Worm (Caenorhabditis elegans) whole organism, young adult: ENCODE results near the gene F23H12.7.
A peak's percentile ranks its signal among the peaks of the same experiment; 100 is the strongest.

Source experiments
- F52B5.7 ChIP-seq: sonication (generic microtip); optimal IDR thresholded peaks from 2 replicates; lab custom pipeline; 2016; ENCODE audit warnings: mild to moderate bottlenecking, missing genetic modification characterization, missing compliant biosample characterization
- K12H6.12 ChIP-seq: fragments of 200-800 bp; sonication (Bioruptor generic); optimal IDR thresholded peaks from 2 replicates; lab custom pipeline; 2018; ENCODE audit warnings: mild to moderate bottlenecking, missing genetic modification characterization, missing compliant biosample characterization
- T26A5.8 ChIP-seq: sonication (generic microtip); optimal IDR thresholded peaks from 2 replicates; lab custom pipeline; 2016; ENCODE audit warnings: missing genetic modification characterization, missing compliant biosample characterization
- Y67H2A.10 ChIP-seq: fragments of 200-800 bp; sonication (Bioruptor generic); conservative IDR thresholded peaks from 2 replicates; pipeline ENCODE4 v1.3.6; 2022; ENCODE audit warnings: missing genetic modification reagents, missing genetic modification characterization, missing compliant biosample characterization
- Y95B8A.8 ChIP-seq: fragments of 200-800 bp; sonication (Bioruptor generic); IDR thresholded peaks from 2 replicates; pipeline ENCODE4 v1.3.6; 2022; ENCODE audit warnings: missing genetic modification reagents, missing genetic modification characterization, missing compliant biosample characterization
- ZK185.1 ChIP-seq: sonication (generic microtip); optimal IDR thresholded peaks from 2 replicates; lab custom pipeline; 2016; ENCODE audit warnings: mild to moderate bottlenecking, missing genetic modification characterization, missing compliant biosample characterization; ENCODE audit not compliant: poor library complexity, severe bottlenecking
- attf-6 ChIP-seq: fragments of 200-800 bp; sonication (Bioruptor generic); IDR thresholded peaks from 2 replicates; pipeline ENCODE4 v1.3.6; 2022; ENCODE audit warnings: missing genetic modification reagents, missing genetic modification characterization, missing compliant biosample characterization
- cebp-1 ChIP-seq, 2 experiments: fragments of 200-800 bp in 1 of 2; sonication (Bioruptor generic) in 1 of 2; sonication (generic microtip) in 1 of 2; IDR thresholded peaks in 1 of 2; optimal IDR thresholded peaks in 1 of 2; 2 replicates each; pipeline versions ENCODE4 v1.3.6 to Lab custom; 2017 to 2022; ENCODE audit warnings: missing compliant biosample characterization in 2 of 2, missing genetic modification characterization in 2 of 2, mild to moderate bottlenecking in 1 of 2, missing genetic modification reagents in 1 of 2, moderate library complexity in 1 of 2
- cebp-2 ChIP-seq: fragments of 200-800 bp; sonication (Bioruptor generic); IDR thresholded peaks from 2 replicates; pipeline ENCODE4 v1.3.6; 2022; ENCODE audit warnings: missing genetic modification characterization, missing compliant biosample characterization
- ceh-27 ChIP-seq: fragments of 200-800 bp; sonication (Bioruptor generic); optimal IDR thresholded peaks from 2 replicates; lab custom pipeline; 2018; ENCODE audit warnings: mild to moderate bottlenecking, missing genetic modification characterization, moderate library complexity, missing compliant biosample characterization
- ceh-58 ChIP-seq: fragments of 200-800 bp; sonication (Bioruptor generic); IDR thresholded peaks from 2 replicates; pipeline ENCODE4 v1.3.6; 2022; ENCODE audit warnings: missing genetic modification characterization, missing compliant biosample characterization
- dox-1 ChIP-seq: fragments of 200-800 bp; sonication (Bioruptor generic); IDR thresholded peaks from 2 replicates; pipeline ENCODE4 v1.3.6; 2022; ENCODE audit warnings: missing genetic modification reagents, missing genetic modification characterization, missing compliant biosample characterization
- him-1 ChIP-seq: sonication (generic microtip); optimal IDR thresholded peaks from 2 replicates; lab custom pipeline; 2016; ENCODE audit warnings: missing genotype, missing genetic modification reagents, missing genetic modification characterization, missing compliant biosample characterization
- hlh-12 ChIP-seq: sonication (generic microtip); optimal IDR thresholded peaks from 2 replicates; lab custom pipeline; 2016; ENCODE audit warnings: missing genetic modification characterization, missing compliant biosample characterization
- hmg-1.2 ChIP-seq: fragments of 200-800 bp; sonication (Bioruptor generic); IDR thresholded peaks from 2 replicates; pipeline ENCODE4 v1.3.6; 2022; ENCODE audit warnings: missing genetic modification reagents, missing genetic modification characterization, missing compliant biosample characterization
- hsf-1 ChIP-seq: fragments of 200-800 bp; sonication (Bioruptor generic); IDR thresholded peaks from 2 replicates; pipeline ENCODE4 v1.3.6; 2022; ENCODE audit warnings: missing genetic modification reagents, missing genetic modification characterization, missing compliant biosample characterization
- lag-1 ChIP-seq: fragments of 200-800 bp; sonication (Bioruptor generic); IDR thresholded peaks from 2 replicates; pipeline ENCODE4 v1.3.6; 2022; ENCODE audit warnings: missing genetic modification reagents, missing genetic modification characterization, missing compliant biosample characterization
- lir-1 ChIP-seq: fragments of 200-800 bp; sonication (Bioruptor generic); conservative IDR thresholded peaks from 2 replicates; pipeline ENCODE4 v1.3.6; 2022; ENCODE audit warnings: missing genetic modification reagents, missing genetic modification characterization, missing compliant biosample characterization
- lsy-27 ChIP-seq: sonication (generic microtip); optimal IDR thresholded peaks from 2 replicates; lab custom pipeline; 2017; ENCODE audit warnings: missing genetic modification characterization, mild to moderate bottlenecking, missing compliant biosample characterization, antibody characterized with exemption, missing genotype, borderline replicate concordance; ENCODE audit not compliant: insufficient read depth
- nfya-2 ChIP-seq: fragments of 200-800 bp; sonication (Bioruptor generic); IDR thresholded peaks from 2 replicates; pipeline ENCODE4 v1.3.6; 2022; ENCODE audit warnings: missing genetic modification reagents, missing genetic modification characterization, missing compliant biosample characterization
- nhr-179 ChIP-seq: sonication (generic microtip); optimal IDR thresholded peaks from 2 replicates; lab custom pipeline; 2016; ENCODE audit warnings: mild to moderate bottlenecking, missing genetic modification characterization, missing compliant biosample characterization
- nhr-27 ChIP-seq: fragments of 200-800 bp; sonication (Bioruptor generic); optimal IDR thresholded peaks from 2 replicates; lab custom pipeline; 2018; ENCODE audit warnings: mild to moderate bottlenecking, missing genetic modification characterization, moderate library complexity, missing compliant biosample characterization
- nhr-80 ChIP-seq: sonication (generic microtip); optimal IDR thresholded peaks from 2 replicates; lab custom pipeline; 2016; ENCODE audit warnings: missing genetic modification characterization, missing compliant biosample characterization
- repo-1 ChIP-seq: sonication (generic microtip); optimal IDR thresholded peaks from 2 replicates; lab custom pipeline; 2017; ENCODE audit warnings: mild to moderate bottlenecking, missing genetic modification characterization, missing compliant biosample characterization
- rpc-1 ChIP-seq, 2 experiments: fragments of 150-350 bp in 1 of 2; sonication (generic microtip) in 1 of 2; optimal IDR thresholded peaks; 2 replicates each; lab custom pipeline; 2014 to 2018; ENCODE audit warnings: missing biosample characterization in 1 of 2, missing genetic modification characterization in 1 of 2, missing genetic modification reagents in 1 of 2, missing genotype in 1 of 2
- sdz-38 ChIP-seq: sonication (generic microtip); optimal IDR thresholded peaks from 2 replicates; lab custom pipeline; 2016; ENCODE audit warnings: missing genotype, missing genetic modification characterization, missing compliant biosample characterization
- snpc-3.4 ChIP-seq: sonication (generic microtip); optimal IDR thresholded peaks from 2 replicates; lab custom pipeline; 2017; ENCODE audit warnings: missing genetic modification characterization, mild to moderate bottlenecking, missing compliant biosample characterization, antibody characterized with exemption, moderate library complexity, missing genotype, missing genetic modification reagents
- somi-1 ChIP-seq: fragments of 200-800 bp; sonication (Bioruptor generic); optimal IDR thresholded peaks from 2 replicates; lab custom pipeline; 2018; ENCODE audit warnings: mild to moderate bottlenecking, missing genetic modification characterization, missing compliant biosample characterization
- tlf-1 ChIP-seq: fragments of 200-800 bp; sonication (Bioruptor generic); optimal IDR thresholded peaks from 2 replicates; lab custom pipeline; 2018; ENCODE audit warnings: mild to moderate bottlenecking, missing genetic modification characterization, missing compliant biosample characterization
- xnd-1 ChIP-seq: sonication (generic microtip); optimal IDR thresholded peaks from 2 replicates; lab custom pipeline; 2016; ENCODE audit warnings: missing genotype, missing genetic modification reagents, missing genetic modification characterization, missing compliant biosample characterization
- zfh-2 ChIP-seq: fragments of 200-800 bp; sonication (Bioruptor generic); conservative IDR thresholded peaks from 2 replicates; pipeline ENCODE4 v1.3.6; 2022; ENCODE audit warnings: missing genetic modification reagents, missing genetic modification characterization, missing compliant biosample characterization
- ztf-18 ChIP-seq: sonication (generic microtip); optimal IDR thresholded peaks from 2 replicates; lab custom pipeline; 2016; ENCODE audit warnings: missing genotype, mild to moderate bottlenecking, missing genetic modification characterization, missing compliant biosample characterization
- ztf-28 ChIP-seq: fragments of 200-800 bp; sonication (Bioruptor generic); IDR thresholded peaks from 2 replicates; pipeline ENCODE4 v1.3.6; 2022; ENCODE audit warnings: missing genetic modification reagents, missing genetic modification characterization, missing compliant biosample characterization

The F23H12.7 gene

ce11 chrV:12411909-12412308 lies 40.4 kb downstream of the F23H12.7 start, which contains the start of gene cdr-7:
cdr-7 (minus strand) TSS chrV:12412113.
- TF ChIP-seq F52B5.7 (no peak), ztf-28 (GFP tag; lab: Robert Waterston, UW) (no peak), hlh-12 (tag; lab: Kevin White, UChicago) (no peak)

- no peak for TF ChIP-seq lag-1 (GFP tag; lab: Robert Waterston, UW)
- no peak for TF ChIP-seq nfya-2 (GFP tag; lab: Robert Waterston, UW)
- TF ChIP-seq xnd-1 (tag; lab: Kevin White, UChicago) = no peak
- no peak for TF ChIP-seq F52B5.7
- no peak for TF ChIP-seq dox-1
- TF ChIP-seq ZK185.1 (tag; lab: Kevin White, UChicago) = no peak
- no peak for TF ChIP-seq ceh-27
- no peak for TF ChIP-seq nhr-179
- no peak for TF ChIP-seq nhr-27 (tag; lab: Kevin White, UChicago)
- no peak for TF ChIP-seq ceh-58 (GFP tag; lab: Robert Waterston, UW)
- no peak for TF ChIP-seq zfh-2 (GFP tag; lab: Robert Waterston, UW)
Observed at ce11 chrV:12412321-12412720, 40.8 kb downstream of the F23H12.7 start.

DNA sequence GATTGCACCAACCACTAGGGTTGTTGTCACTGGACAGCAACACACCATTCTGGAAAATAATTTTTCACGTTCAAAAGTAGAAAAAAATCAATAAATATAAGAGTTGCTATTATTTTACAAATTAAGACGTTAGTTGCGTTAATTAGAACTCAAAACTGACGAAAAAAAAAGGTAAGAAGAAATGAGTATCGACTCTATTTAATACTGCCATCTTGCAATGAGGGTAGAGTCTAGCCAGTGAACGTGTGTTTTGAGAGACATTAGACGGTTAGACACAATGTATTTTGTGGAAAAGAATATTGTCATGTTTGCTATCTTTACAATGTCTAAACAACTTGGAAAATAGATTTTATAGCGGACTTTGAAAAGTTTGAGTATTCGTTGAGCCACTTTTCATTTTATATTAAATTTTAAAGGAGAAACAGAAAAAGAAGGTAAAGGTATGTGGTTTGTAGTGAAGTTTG lies 42.2 kb downstream of the F23H12.7 start, which contains the start of gene cdr-6:
Gene cdr-6, minus strand, starts transcription at position 51 of the 464 bp plus-strand sequence.
- TF ChIP-seq hmg-1.2 (GFP tag; lab: Robert Waterston, UW) = peak; percentile 44; the same call in 1 of the 2 replicates
- TF ChIP-seq nhr-80 (tag; lab: Kevin White, UChicago) = peak; percentile 15
- TF ChIP-seq somi-1 (GFP tag; lab: Kevin White, UChicago) = no peak
- TF ChIP-seq Y67H2A.10 (GFP tag; lab: Robert Waterston, UW) = no peak
- no peak for TF ChIP-seq nhr-27 (tag; lab: Kevin White, UChicago)

DNA sequence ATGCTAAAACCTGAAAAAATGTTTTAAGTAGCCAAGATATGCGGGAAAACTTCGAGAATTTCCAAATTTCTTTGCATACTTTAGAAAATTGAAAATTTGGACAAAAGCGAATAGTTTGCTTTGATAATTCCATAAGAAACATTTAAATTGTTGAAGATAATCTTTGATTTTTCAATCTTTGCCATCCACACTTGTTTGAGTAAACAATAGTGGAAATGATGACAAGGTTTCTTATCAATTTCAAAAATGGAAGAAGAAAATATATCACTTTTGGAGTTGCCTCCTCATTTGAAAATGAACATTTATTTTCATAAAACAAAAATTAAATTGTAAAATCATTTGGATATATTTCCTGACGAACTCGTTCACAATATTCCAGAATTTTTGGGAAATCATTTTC lies 42.9 kb downstream of the F23H12.7 start:
- TF ChIP-seq nhr-80 (tag; lab: Kevin White, UChicago) (peak; percentile 0), snpc-3.4 (tag; lab: Kevin White, UChicago) (no peak)

DNA sequence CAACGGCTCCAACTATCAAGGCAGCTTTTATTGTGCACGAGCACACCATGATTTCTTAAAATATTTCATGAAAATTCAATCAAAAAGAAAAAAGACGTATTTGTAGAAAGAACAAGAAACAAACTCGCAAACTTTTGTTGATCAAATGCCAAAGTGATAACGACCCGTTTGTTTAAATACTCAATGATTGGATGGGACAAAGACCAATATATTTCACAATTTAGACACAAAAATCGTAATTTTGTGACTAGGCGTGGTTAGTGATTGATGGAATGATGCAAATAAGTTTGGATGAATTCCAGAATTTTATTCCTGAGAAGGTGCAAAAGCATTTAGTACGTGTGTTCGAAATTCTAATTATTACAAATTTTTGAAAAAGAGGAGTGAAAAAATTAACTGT lies 44.2 kb downstream of the F23H12.7 start, which contains the start of gene cdr-2:
Gene cdr-2, minus strand, starts transcription at position 54 of the 400 bp plus-strand sequence.
- no peak for TF ChIP-seq K12H6.12
- peak; percentile 47; the same call in 1 of the 2 replicates for TF ChIP-seq cebp-1 (GFP tag; IDR thresholded peaks at IDR 0.05; lab: Robert Waterston, UW)
- TF ChIP-seq cebp-1 (tag; optimal IDR thresholded peaks at IDR 0.05; lab: Kevin White, UChicago) = no peak
- peak; percentile 73 for TF ChIP-seq nhr-80 (tag; lab: Kevin White, UChicago)

ce11 chrV:12417277-12417676 lies 45.8 kb downstream of the F23H12.7 start, which contains the start of gene cdr-3:
cdr-3 (minus strand) TSS chrV:12417377.
- TF ChIP-seq Y95B8A.8 (GFP tag; lab: Robert Waterston, UW) (no peak), attf-6 (GFP tag; lab: Robert Waterston, UW) (no peak), nfya-2 (GFP tag; lab: Robert Waterston, UW) (no peak), zfh-2 (GFP tag; lab: Robert Waterston, UW) (no peak), lir-1 (GFP tag; lab: Robert Waterston, UW) (no peak), cebp-2 (GFP tag; lab: Robert Waterston, UW) (no peak), lsy-27 (tag; lab: Kevin White, UChicago) (no peak), repo-1 (tag; lab: Kevin White, UChicago) (no peak), rpc-1 (optimal IDR thresholded peaks at IDR 0.05; lab: Kevin White, UChicago) (no peak), rpc-1 (tag; optimal IDR thresholded peaks at IDR 0.05; lab: Kevin White, UChicago) (no peak), ztf-18 (tag; lab: Kevin White, UChicago) (no peak), T26A5.8 (no peak), tlf-1 (GFP tag; lab: Kevin White, UChicago) (no peak), hsf-1 (GFP tag; lab: Robert Waterston, UW) (no peak), lag-1 (GFP tag; lab: Robert Waterston, UW) (no peak), sdz-38 (tag; lab: Kevin White, UChicago) (no peak), him-1 (tag; lab: Kevin White, UChicago) (no peak)
- TF ChIP-seq, all 124 proteins: peak for 0
